Fruit fly (Drosophila melanogaster) whole organism, pupa: ENCODE measurements around the gene CG5181.

Experiments
- EcR ChIP-seq: fragments of 200-800 bp; sonication (Bioruptor generic); optimal IDR thresholded peaks from 3 replicates; lab custom pipeline; 2019; ENCODE audit warnings: missing biosample characterization, missing genetic modification characterization, mild to moderate bottlenecking, moderate library complexity, missing genetic modification reagents
- Pif1B ChIP-seq: fragments of 200-800 bp; sonication (Bioruptor generic); optimal IDR thresholded peaks from 3 replicates; lab custom pipeline; 2016; ENCODE audit warnings: missing biosample characterization, missing genetic modification characterization

DNA sequence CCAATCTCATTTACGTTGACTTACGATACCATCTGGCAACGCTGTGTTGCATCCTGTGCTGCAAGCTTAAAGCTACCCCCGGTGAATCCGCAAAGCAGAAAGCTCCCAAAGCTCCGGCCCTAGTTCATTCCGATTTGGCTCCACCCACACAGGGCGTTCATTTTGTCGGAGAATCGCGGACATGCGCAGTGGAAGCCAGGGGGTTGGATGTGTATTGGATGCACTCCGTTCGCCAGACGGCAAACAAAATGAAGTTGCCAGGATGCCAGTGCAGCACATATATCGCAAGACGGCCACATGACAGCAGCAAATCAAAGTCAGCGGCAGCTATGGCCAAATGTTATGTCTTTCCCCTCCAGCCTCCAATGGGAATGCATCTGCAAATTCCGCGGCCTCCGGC, 50.8 kb downstream of the CG5181 start:
- no peak for TF ChIP-seq EcR (GFP tag; lab: Kevin White, UChicago)
- TF ChIP-seq Pif1B = no peak
